Worm (Caenorhabditis elegans) whole organism, L3 larva: ENCODE results near the gene subs-4.

ENCODE experiments used
- ZK546.5 ChIP-seq: sonication (generic microtip); optimal IDR thresholded peaks from 2 replicates; lab custom pipeline; 2017; ENCODE audit warnings: missing biosample characterization, missing genetic modification characterization
- aly-2 ChIP-seq: fragments of 150-350 bp; optimal IDR thresholded peaks from 2 replicates; lab custom pipeline; 2014; ENCODE audit warnings: missing biosample characterization, missing genetic modification characterization
- ama-1 ChIP-seq: fragments of 150-350 bp; optimal IDR thresholded peaks from 2 replicates; lab custom pipeline; 2018
- ceh-16 ChIP-seq: sonication (generic microtip); optimal IDR thresholded peaks from 2 replicates; lab custom pipeline; 2017; ENCODE audit warnings: missing biosample characterization, missing genetic modification characterization
- ceh-28 ChIP-seq: fragments of 150-350 bp; optimal IDR thresholded peaks from 2 replicates; lab custom pipeline; 2014; ENCODE audit warnings: missing biosample characterization, missing genetic modification reagents, missing genetic modification characterization
- ceh-82 ChIP-seq: fragments of 150-350 bp; optimal IDR thresholded peaks from 2 replicates; lab custom pipeline; 2014; ENCODE audit warnings: missing biosample characterization, missing genetic modification characterization
- ceh-9 ChIP-seq: sonication (generic microtip); optimal IDR thresholded peaks from 2 replicates; lab custom pipeline; 2018; ENCODE audit warnings: missing biosample characterization, missing genetic modification characterization
- daf-12 ChIP-seq: fragments of 150-350 bp; optimal IDR thresholded peaks from 2 replicates; lab custom pipeline; 2014; ENCODE audit warnings: missing biosample characterization, missing genetic modification reagents, missing genetic modification characterization
- egl-27 ChIP-seq: sonication (generic microtip); optimal IDR thresholded peaks from 4 replicates; lab custom pipeline; 2017; ENCODE audit warnings: missing biosample characterization, missing genetic modification reagents, missing genetic modification characterization
- egl-5 ChIP-seq: fragments of 150-350 bp; optimal IDR thresholded peaks from 2 replicates; lab custom pipeline; 2017; ENCODE audit warnings: missing biosample characterization, missing genetic modification reagents, missing genetic modification characterization, inconsistent platforms
- fkh-10 ChIP-seq: sonication (generic microtip); optimal IDR thresholded peaks from 2 replicates; lab custom pipeline; 2017; ENCODE audit warnings: missing biosample characterization, missing genetic modification reagents, missing genetic modification characterization
- fos-1 ChIP-seq: fragments of 150-350 bp; optimal IDR thresholded peaks from 2 replicates; lab custom pipeline; 2014; ENCODE audit warnings: missing biosample characterization, missing genetic modification characterization
- hmg-11 ChIP-seq: sonication (generic microtip); optimal IDR thresholded peaks from 2 replicates; lab custom pipeline; 2016; ENCODE audit warnings: missing genetic modification characterization, missing compliant biosample characterization
- jun-1 ChIP-seq: fragments of 150-350 bp; optimal IDR thresholded peaks from 2 replicates; lab custom pipeline; 2014; ENCODE audit warnings: missing biosample characterization, missing genetic modification reagents, missing genetic modification characterization
- lin-15B ChIP-seq: fragments of 150-350 bp; optimal IDR thresholded peaks from 2 replicates; lab custom pipeline; 2014; ENCODE audit warnings: missing biosample characterization, missing genetic modification characterization
- lin-39 ChIP-seq: fragments of 150-350 bp; optimal IDR thresholded peaks from 2 replicates; lab custom pipeline; 2018; ENCODE audit warnings: missing biosample characterization, missing genetic modification reagents, missing genetic modification characterization
- mdl-1 ChIP-seq: fragments of 150-350 bp; optimal IDR thresholded peaks from 2 replicates; lab custom pipeline; 2014; ENCODE audit warnings: missing biosample characterization, missing genetic modification characterization
- nfya-1 ChIP-seq: sonication (generic microtip); optimal IDR thresholded peaks from 2 replicates; lab custom pipeline; 2017; ENCODE audit warnings: missing genetic modification characterization, mild to moderate bottlenecking, missing compliant biosample characterization, antibody characterized with exemption, moderate library complexity; ENCODE audit not compliant: insufficient read depth
- nhr-11 ChIP-seq: fragments of 150-350 bp; optimal IDR thresholded peaks from 2 replicates; lab custom pipeline; 2014; ENCODE audit warnings: missing biosample characterization, missing genetic modification characterization
- nhr-12 ChIP-seq: fragments of 150-350 bp; optimal IDR thresholded peaks from 2 replicates; lab custom pipeline; 2014; ENCODE audit warnings: missing biosample characterization, missing genetic modification characterization
- nhr-23 ChIP-seq: fragments of 150-350 bp; optimal IDR thresholded peaks from 2 replicates; lab custom pipeline; 2014; ENCODE audit warnings: missing biosample characterization, missing genetic modification reagents, missing genetic modification characterization
- nhr-237 ChIP-seq: fragments of 150-350 bp; optimal IDR thresholded peaks from 2 replicates; lab custom pipeline; 2014; ENCODE audit warnings: missing biosample characterization, missing genetic modification characterization
- nhr-25 ChIP-seq: sonication (generic microtip); optimal IDR thresholded peaks from 2 replicates; lab custom pipeline; 2017; ENCODE audit warnings: missing biosample characterization, missing genetic modification characterization
- nhr-28 ChIP-seq: fragments of 150-350 bp; optimal IDR thresholded peaks from 2 replicates; lab custom pipeline; 2014; ENCODE audit warnings: missing biosample characterization, missing genetic modification characterization
- nhr-67 ChIP-seq: fragments of 150-350 bp; optimal IDR thresholded peaks from 2 replicates; lab custom pipeline; 2014; ENCODE audit warnings: missing biosample characterization, missing genetic modification characterization
- nhr-76 ChIP-seq: fragments of 150-350 bp; sonication (generic microtip); optimal IDR thresholded peaks from 5 replicates; lab custom pipeline; 2014; ENCODE audit warnings: missing biosample characterization, missing genetic modification characterization
- nhr-77 ChIP-seq: fragments of 150-350 bp; optimal IDR thresholded peaks from 2 replicates; lab custom pipeline; 2014; ENCODE audit warnings: missing biosample characterization, missing genetic modification characterization
- pha-4 ChIP-seq: fragments of 150-350 bp; optimal IDR thresholded peaks from 2 replicates; lab custom pipeline; 2014; ENCODE audit warnings: missing biosample characterization, missing genetic modification reagents, missing genetic modification characterization
- pqm-1 ChIP-seq: fragments of 150-350 bp; optimal IDR thresholded peaks from 2 replicates; lab custom pipeline; 2017; ENCODE audit warnings: missing biosample characterization, missing genetic modification characterization, inconsistent platforms
- sea-2 ChIP-seq: fragments of 150-350 bp; sonication (generic microtip); optimal IDR thresholded peaks from 4 replicates; lab custom pipeline; 2014; ENCODE audit warnings: missing biosample characterization, missing genetic modification reagents, missing genetic modification characterization
- skn-1 ChIP-seq: fragments of 150-350 bp; optimal IDR thresholded peaks from 2 replicates; lab custom pipeline; 2014; ENCODE audit warnings: missing biosample characterization, missing genetic modification characterization
- snpc-4 ChIP-seq: fragments of 150-350 bp; optimal IDR thresholded peaks from 2 replicates; lab custom pipeline; 2014; ENCODE audit warnings: missing biosample characterization, missing genetic modification characterization
- tbx-2 ChIP-seq: sonication (generic microtip); optimal IDR thresholded peaks from 2 replicates; lab custom pipeline; 2016; ENCODE audit warnings: mild to moderate bottlenecking, missing genetic modification characterization, missing compliant biosample characterization
- unc-62 ChIP-seq: fragments of 150-350 bp; sonication (generic microtip); optimal IDR thresholded peaks from 4 replicates; lab custom pipeline; 2014; ENCODE audit warnings: missing biosample characterization, missing genetic modification reagents, missing genetic modification characterization
- zag-1 ChIP-seq: fragments of 150-350 bp; optimal IDR thresholded peaks from 2 replicates; lab custom pipeline; 2014; ENCODE audit warnings: missing biosample characterization, missing genetic modification characterization
- ztf-11 ChIP-seq: fragments of 150-350 bp; optimal IDR thresholded peaks from 2 replicates; lab custom pipeline; 2014; ENCODE audit warnings: missing biosample characterization, missing genetic modification characterization

Gene subs-4

DNA sequence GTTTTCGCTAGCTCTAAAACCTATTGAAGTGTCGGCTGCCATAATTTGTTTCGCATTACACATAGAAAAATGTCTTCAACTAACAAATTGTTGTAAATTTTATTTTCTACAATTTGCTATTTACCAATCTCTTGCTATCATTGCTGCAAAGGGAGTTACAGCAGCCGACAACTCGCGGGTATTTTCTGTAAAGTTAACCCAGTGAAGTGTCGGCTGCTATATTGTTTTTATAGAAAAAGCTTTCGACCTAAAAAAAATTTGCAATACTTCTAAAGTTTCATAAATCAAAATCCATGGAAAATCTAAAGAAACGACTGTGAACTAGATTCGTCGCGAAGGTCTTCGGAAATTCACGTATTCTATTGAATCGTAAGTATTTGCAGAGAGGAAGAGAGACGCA is 3.1 kb upstream of the subs-4 start:
- peak; percentile 58 for TF ChIP-seq snpc-4 (tag; lab: Kevin White, UChicago)
- no peak for TF ChIP-seq daf-12 (tag; lab: Kevin White, UChicago)

ce11 chrIII:11380555-11380954 is 1.5 kb upstream of the subs-4 start:
- TF ChIP-seq hmg-11 = peak; percentile 66
- TF ChIP-seq lin-15B = no peak
- no peak for TF ChIP-seq ama-1 (lab: Kevin White, UChicago)
- peak; percentile 39 for TF ChIP-seq lin-39 (tag; lab: Kevin White, UChicago)
- TF ChIP-seq nfya-1 (tag; lab: Kevin White, UChicago) = peak; percentile 55
- TF ChIP-seq ceh-16 (tag; lab: Kevin White, UChicago) = no peak
- no peak for TF ChIP-seq skn-1 (tag; lab: Kevin White, UChicago)
- no peak for TF ChIP-seq tbx-2 (tag; lab: Kevin White, UChicago)
- TF ChIP-seq snpc-4 (tag; lab: Kevin White, UChicago) = peak; percentile 82
- no peak for TF ChIP-seq nhr-12
- TF ChIP-seq fos-1 = no peak
- peak; percentile 34 for TF ChIP-seq nhr-25
- TF ChIP-seq zag-1 (tag; lab: Kevin White, UChicago) = no peak
- no peak for TF ChIP-seq ztf-11
- TF ChIP-seq nhr-23 (tag; lab: Kevin White, UChicago) = peak; percentile 93
- TF ChIP-seq nhr-77 (tag; lab: Kevin White, UChicago) = no peak
- TF ChIP-seq pha-4 = no peak

ce11 chrIII:11389384-11389783 is 7.4 kb downstream of the subs-4 start:
- no peak for TF ChIP-seq ceh-28 (tag; lab: Kevin White, UChicago)
- TF ChIP-seq egl-5 (tag; lab: Kevin White, UChicago) = no peak
- TF ChIP-seq nhr-28 (tag; lab: Kevin White, UChicago) = no peak
- TF ChIP-seq fos-1 = no peak
- TF ChIP-seq tbx-2 (tag; lab: Kevin White, UChicago) = no peak
- TF ChIP-seq mdl-1 (tag; lab: Kevin White, UChicago) = no peak
- no peak for TF ChIP-seq ceh-16 (tag; lab: Kevin White, UChicago)
- no peak for TF ChIP-seq nhr-67 (tag; lab: Kevin White, UChicago)
- no peak for TF ChIP-seq aly-2 (tag; lab: Kevin White, UChicago)
- TF ChIP-seq nhr-11 = no peak
- no peak for TF ChIP-seq pha-4
- TF ChIP-seq ama-1 (lab: Kevin White, UChicago) = no peak
- no peak for TF ChIP-seq lin-39 (tag; lab: Kevin White, UChicago)
- no peak for TF ChIP-seq ZK546.5 (tag; lab: Kevin White, UChicago)

- TF ChIP-seq lin-15B (no peak), fkh-10 (GFP tag; lab: Kevin White, UChicago) (peak; percentile 36)
These were observed 8.8 kb downstream of the subs-4 start for ce11 chrIII:11390832-11391231.

ce11 chrIII:11391601-11392520 is 9.8 kb downstream of the subs-4 start:
- TF ChIP-seq fkh-10 (GFP tag; lab: Kevin White, UChicago) = peak; percentile 55
- no peak for TF ChIP-seq hmg-11
- peak; percentile 4 for TF ChIP-seq nfya-1 (tag; lab: Kevin White, UChicago)
- TF ChIP-seq sea-2 (GFP tag; lab: Kevin White, UChicago) = no peak

DNA sequence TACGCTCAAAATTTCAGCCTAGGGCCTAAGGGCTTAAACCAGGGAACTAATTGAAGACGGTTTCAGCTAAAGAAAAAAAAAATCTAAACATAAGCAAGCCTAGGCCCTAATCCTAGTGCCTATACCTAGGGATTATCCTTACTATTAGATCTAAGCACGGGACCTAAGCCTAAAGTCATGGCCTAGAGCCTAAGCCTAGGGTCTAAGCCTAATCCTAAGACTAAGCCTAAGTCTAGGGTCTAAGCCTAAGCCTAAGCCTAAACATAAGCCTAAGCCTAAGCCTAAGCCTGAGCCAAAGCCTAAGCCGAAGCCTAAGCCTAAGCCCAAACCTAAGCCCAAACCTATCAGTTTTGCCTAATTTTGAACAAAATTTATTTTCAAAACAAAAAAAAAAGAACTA is 10.7 kb downstream of the subs-4 start:
- TF ChIP-seq egl-27 (tag; lab: Kevin White, UChicago) = no peak
- no peak for TF ChIP-seq unc-62 (GFP tag; lab: Kevin White, UChicago)
- TF ChIP-seq jun-1 (tag; lab: Kevin White, UChicago) = no peak
- TF ChIP-seq ceh-9 (tag; lab: Kevin White, UChicago) = no peak
- TF ChIP-seq nhr-23 (tag; lab: Kevin White, UChicago) = no peak
- TF ChIP-seq ceh-82 (tag; lab: Kevin White, UChicago) = no peak
- no peak for TF ChIP-seq pqm-1 (tag; lab: Kevin White, UChicago)
- no peak for TF ChIP-seq nhr-76
- TF ChIP-seq nhr-77 (tag; lab: Kevin White, UChicago) = no peak
- TF ChIP-seq nhr-237 (tag; lab: Kevin White, UChicago) = no peak
